Worm (Caenorhabditis elegans) whole organism, L1 larva: ENCODE measurements around the gene idpb-5.

Source experiments
- lin-35 ChIP-seq, 2 experiments: fragments of 150-350 bp; optimal IDR thresholded peaks; 2 replicates each; lab custom pipeline; 2014; ENCODE audit warnings: missing biosample characterization in 2 of 2, missing genetic modification characterization in 2 of 2, missing genetic modification reagents in 2 of 2
- nhr-47 ChIP-seq: sonication (generic microtip); optimal IDR thresholded peaks from 2 replicates; lab custom pipeline; 2016; ENCODE audit warnings: mild to moderate bottlenecking, missing genetic modification characterization, moderate library complexity, missing compliant biosample characterization

ce11 chrV:11859082-11859858 lies 19.9 kb downstream of the idpb-5 start:
- TF ChIP-seq lin-35 (GFP tag; optimal IDR thresholded peaks at IDR 0.05; lab: Kevin White, UChicago) (peak in 1 of 2 experiments; percentile 38), nhr-47 (tag; lab: Kevin White, UChicago) (no peak)
